Fruit fly (Drosophila melanogaster) whole organism, embryonic: ENCODE data around the gene RIOK2.

Experiments
- Adf1 ChIP-seq: fragments of 200-800 bp; sonication (Bioruptor generic); IDR thresholded peaks from 2 replicates; pipeline ENCODE4 v1.3.6; 2022; ENCODE audit warnings: missing biosample characterization, missing genetic modification characterization
- Awh ChIP-seq: fragments of 200-800 bp; sonication (Bioruptor generic); IDR thresholded peaks from 2 replicates; pipeline ENCODE4, ENCODE4 v1.3.6; 2022; ENCODE audit warnings: missing biosample characterization, missing genetic modification characterization
- Blimp-1 ChIP-seq: fragments of 200-800 bp; sonication (Bioruptor generic); optimal IDR thresholded peaks from 3 replicates; lab custom pipeline; 2018; ENCODE audit warnings: missing biosample characterization, missing genetic modification characterization, mild to moderate bottlenecking, moderate library complexity, missing genetic modification reagents
- Bteb2 ChIP-seq: fragments of 200-800 bp; sonication (Bioruptor generic); optimal IDR thresholded peaks from 2 replicates; lab custom pipeline; 2016; ENCODE audit warnings: missing biosample characterization, missing genetic modification characterization
- CG10147 ChIP-seq: fragments of 200-800 bp; sonication (Bioruptor generic); optimal IDR thresholded peaks from 2 replicates; lab custom pipeline; 2019; ENCODE audit warnings: missing biosample characterization, mild to moderate bottlenecking, missing genetic modification characterization, moderate library complexity
- CG10366 ChIP-seq: fragments of 200-800 bp; sonication (Bioruptor generic); IDR thresholded peaks from 2 replicates; pipeline ENCODE4 v1.3.6; 2022; ENCODE audit warnings: missing biosample characterization, missing genetic modification characterization
- CG12219 ChIP-seq: fragments of 200-800 bp; sonication (Bioruptor generic); optimal IDR thresholded peaks from 3 replicates; lab custom pipeline; 2018; ENCODE audit warnings: missing biosample characterization, mild to moderate bottlenecking, missing genetic modification characterization
- CG12391 ChIP-seq: fragments of 200-800 bp; sonication (Bioruptor generic); optimal IDR thresholded peaks from 3 replicates; lab custom pipeline; 2018; ENCODE audit warnings: missing biosample characterization, mild to moderate bottlenecking, missing genetic modification characterization, moderate library complexity
- CG14050 ChIP-seq: fragments of 200-800 bp; sonication (Bioruptor generic); IDR thresholded peaks from 3 replicates; pipeline ENCODE4 v1.3.6; 2022; ENCODE audit warnings: missing biosample characterization, missing genetic modification characterization
- CG2129 ChIP-seq: fragments of 200-800 bp; sonication (Bioruptor generic); IDR thresholded peaks from 2 replicates; pipeline ENCODE4 v1.3.6; 2022; ENCODE audit warnings: missing biosample characterization, missing genetic modification characterization; ENCODE audit not compliant: partially characterized antibody
- CG2875 ChIP-seq: fragments of 200-800 bp; sonication (Bioruptor generic); optimal IDR thresholded peaks from 2 replicates; lab custom pipeline; 2017; ENCODE audit warnings: missing biosample characterization, mild to moderate bottlenecking, missing genetic modification characterization, missing genetic modification reagents
- CG34422 ChIP-seq: fragments of 200-800 bp; sonication (Bioruptor generic); IDR thresholded peaks from 3 replicates; pipeline ENCODE4 v1.3.6; 2022; ENCODE audit warnings: missing biosample characterization, missing genetic modification characterization
- CG3847 ChIP-seq: fragments of 200-800 bp; sonication (Bioruptor generic); IDR thresholded peaks from 2 replicates; pipeline ENCODE4 v1.3.6; 2022; ENCODE audit warnings: missing biosample characterization, missing genetic modification characterization
- CG6272 ChIP-seq: fragments of 200-800 bp; sonication (Bioruptor generic); IDR thresholded peaks from 2 replicates; pipeline ENCODE4 v1.3.6; 2022; ENCODE audit warnings: missing biosample characterization, missing genetic modification characterization
- CG7987 ChIP-seq: fragments of 200-800 bp; sonication (Bioruptor generic); optimal IDR thresholded peaks from 2 replicates; lab custom pipeline; 2018; ENCODE audit warnings: missing biosample characterization, mild to moderate bottlenecking, missing genetic modification characterization, moderate library complexity
- CG8359 ChIP-seq: fragments of 200-800 bp; sonication (Bioruptor generic); optimal IDR thresholded peaks from 2 replicates; lab custom pipeline; 2017; ENCODE audit warnings: missing biosample characterization, mild to moderate bottlenecking, missing genetic modification characterization, borderline replicate concordance
- CG9797 ChIP-seq: fragments of 200-800 bp; sonication (Bioruptor generic); optimal IDR thresholded peaks from 3 replicates; lab custom pipeline; 2018; ENCODE audit warnings: missing biosample characterization, mild to moderate bottlenecking, missing genetic modification characterization
- D19A ChIP-seq: fragments of 200-800 bp; optimal IDR thresholded peaks from 3 replicates; lab custom pipeline; 2019; ENCODE audit warnings: missing biosample characterization, mild to moderate bottlenecking, missing genetic modification characterization, moderate library complexity
- Dll ChIP-seq: fragments of 200-800 bp; sonication (Bioruptor generic); IDR thresholded peaks from 4 replicates; pipeline ENCODE4 v1.3.6; 2022; ENCODE audit warnings: missing biosample characterization, missing genetic modification characterization; ENCODE audit not compliant: partially characterized antibody
- Dp ChIP-seq: fragments of 200-800 bp; sonication (Bioruptor generic); optimal IDR thresholded peaks from 2 replicates; lab custom pipeline; 2018; ENCODE audit warnings: missing biosample characterization, mild to moderate bottlenecking, missing genetic modification characterization, moderate library complexity
- E2f2 ChIP-seq: fragments of 200-800 bp; sonication (Bioruptor generic); IDR thresholded peaks from 2 replicates; pipeline ENCODE4 v1.3.6; 2022; ENCODE audit warnings: missing biosample characterization, missing genetic modification characterization
- Ets97D ChIP-seq: fragments of 200-800 bp; sonication (Bioruptor generic); optimal IDR thresholded peaks from 3 replicates; lab custom pipeline; 2016; ENCODE audit warnings: missing biosample characterization, missing genetic modification characterization
- Kr ChIP-seq: fragments of 200-800 bp; sonication (Bioruptor generic); optimal IDR thresholded peaks from 2 replicates; lab custom pipeline; 2017; ENCODE audit warnings: missing biosample characterization, mild to moderate bottlenecking, missing genetic modification characterization
- Lhr ChIP-seq: fragments of 200-800 bp; sonication (Bioruptor generic); optimal IDR thresholded peaks from 3 replicates; lab custom pipeline; 2017; ENCODE audit warnings: mild to moderate bottlenecking, missing biosample characterization, missing genetic modification reagents, missing genetic modification characterization
- Mrtf ChIP-seq: fragments of 200-800 bp; sonication (Bioruptor generic); IDR thresholded peaks from 3 replicates; pipeline ENCODE4 v1.3.6; 2022; ENCODE audit warnings: missing biosample characterization, missing genetic modification characterization
- NC2α ChIP-seq: fragments of 200-800 bp; sonication (Bioruptor generic); optimal IDR thresholded peaks from 2 replicates; lab custom pipeline; 2016; ENCODE audit warnings: missing biosample characterization, missing genetic modification characterization
- Opbp ChIP-seq: fragments of 200-800 bp; sonication (Bioruptor generic); IDR thresholded peaks from 3 replicates; pipeline ENCODE4 v1.3.6; 2022; ENCODE audit warnings: missing biosample characterization, missing genetic modification characterization; ENCODE audit not compliant: partially characterized antibody
- Spps ChIP-seq: fragments of 200-800 bp; sonication (Bioruptor generic); optimal IDR thresholded peaks from 2 replicates; lab custom pipeline; 2018; ENCODE audit warnings: missing biosample characterization, mild to moderate bottlenecking, missing genetic modification characterization
- bigmax ChIP-seq: fragments of 200-800 bp; sonication (Bioruptor generic); optimal IDR thresholded peaks from 2 replicates; lab custom pipeline; 2018; ENCODE audit warnings: missing biosample characterization, mild to moderate bottlenecking, missing genetic modification characterization
- caup ChIP-seq: fragments of 200-800 bp; sonication (Bioruptor generic); optimal IDR thresholded peaks from 3 replicates; lab custom pipeline; 2017; ENCODE audit warnings: missing biosample characterization, mild to moderate bottlenecking, missing genetic modification characterization, moderate library complexity; ENCODE audit not compliant: severe bottlenecking
- chinmo ChIP-seq: fragments of 200-800 bp; sonication (Bioruptor generic); IDR thresholded peaks from 4 replicates; pipeline ENCODE4 v1.3.6; 2022; ENCODE audit warnings: missing biosample characterization, missing genetic modification characterization; ENCODE audit not compliant: partially characterized antibody
- ci ChIP-seq: fragments of 200-800 bp; sonication (Bioruptor generic); IDR thresholded peaks from 3 replicates; pipeline ENCODE4 v1.3.6; 2022; ENCODE audit warnings: missing biosample characterization, missing genetic modification characterization
- crc ChIP-seq: fragments of 200-800 bp; sonication (Bioruptor generic); optimal IDR thresholded peaks from 2 replicates; lab custom pipeline; 2016; ENCODE audit warnings: missing biosample characterization, missing genetic modification characterization
- dati ChIP-seq: fragments of 200-800 bp; sonication (Bioruptor generic); IDR thresholded peaks from 2 replicates; pipeline ENCODE4 v1.3.6; 2022; ENCODE audit warnings: missing biosample characterization, missing genetic modification characterization
- gce ChIP-seq: fragments of 200-800 bp; sonication (Bioruptor generic); IDR thresholded peaks from 3 replicates; pipeline ENCODE4 v1.3.6; 2022; ENCODE audit warnings: missing biosample characterization, missing genetic modification characterization
- gro ChIP-seq: fragments of 200-800 bp; sonication (Bioruptor generic); optimal IDR thresholded peaks from 2 replicates; lab custom pipeline; 2016; ENCODE audit warnings: missing biosample characterization, missing genetic modification characterization
- lilli ChIP-seq: fragments of 200-800 bp; sonication (Bioruptor generic); optimal IDR thresholded peaks from 3 replicates; lab custom pipeline; 2016; ENCODE audit warnings: missing biosample characterization, missing genetic modification characterization
- mirr ChIP-seq: fragments of 200-800 bp; sonication (Bioruptor generic); optimal IDR thresholded peaks from 3 replicates; lab custom pipeline; 2018; ENCODE audit warnings: missing biosample characterization, mild to moderate bottlenecking, missing genetic modification characterization
- odd ChIP-seq: fragments of 200-800 bp; sonication (Bioruptor generic); optimal IDR thresholded peaks from 2 replicates; lab custom pipeline; 2017; ENCODE audit warnings: missing biosample characterization, mild to moderate bottlenecking, missing genetic modification characterization
- pfk ChIP-seq: fragments of 200-800 bp; sonication (Bioruptor generic); optimal IDR thresholded peaks from 2 replicates; lab custom pipeline; 2018; ENCODE audit warnings: missing biosample characterization, mild to moderate bottlenecking, missing genetic modification characterization, moderate library complexity
- pita ChIP-seq: fragments of 200-800 bp; sonication (Bioruptor generic); optimal IDR thresholded peaks from 2 replicates; lab custom pipeline; 2017; ENCODE audit warnings: missing biosample characterization, mild to moderate bottlenecking, missing genetic modification characterization
- ro ChIP-seq: fragments of 200-800 bp; sonication (Bioruptor generic); IDR thresholded peaks from 2 replicates; pipeline ENCODE4 v1.3.6; 2022; ENCODE audit warnings: missing biosample characterization, missing genetic modification characterization
- shn ChIP-seq: fragments of 200-800 bp; sonication (Bioruptor generic); optimal IDR thresholded peaks from 3 replicates; lab custom pipeline; 2016; ENCODE audit warnings: missing biosample characterization, missing genetic modification characterization
- so ChIP-seq: fragments of 200-800 bp; sonication (Bioruptor generic); IDR thresholded peaks from 3 replicates; pipeline ENCODE4 v1.3.6; 2022; ENCODE audit warnings: missing biosample characterization, missing genetic modification characterization
- sob ChIP-seq: fragments of 200-800 bp; sonication (Bioruptor generic); IDR thresholded peaks from 2 replicates; pipeline ENCODE4 v1.3.6; 2022; ENCODE audit warnings: missing biosample characterization, missing genetic modification characterization
- tin ChIP-seq: fragments of 200-800 bp; sonication (Bioruptor generic); optimal IDR thresholded peaks from 3 replicates; lab custom pipeline; 2016; ENCODE audit warnings: missing biosample characterization, missing genetic modification characterization
- unc-4 ChIP-seq: fragments of 200-800 bp; sonication (Bioruptor generic); IDR thresholded peaks from 2 replicates; pipeline ENCODE4 v1.3.6; 2022; ENCODE audit warnings: missing biosample characterization, missing genetic modification characterization; ENCODE audit not compliant: partially characterized antibody
- unpg ChIP-seq: fragments of 200-800 bp; sonication (Bioruptor generic); optimal IDR thresholded peaks from 3 replicates; lab custom pipeline; 2018; ENCODE audit warnings: missing biosample characterization, mild to moderate bottlenecking, missing genetic modification characterization, moderate library complexity
- zf30C ChIP-seq: fragments of 200-800 bp; sonication (Bioruptor generic); optimal IDR thresholded peaks from 3 replicates; lab custom pipeline; 2018; ENCODE audit warnings: missing biosample characterization, mild to moderate bottlenecking, missing genetic modification characterization

Gene RIOK2

dm6 chr3R:25258628-25259240 is 6.9 kb upstream of the RIOK2 start, which contains the start of gene CG11857 (continued):
- peak; percentile 96 for TF ChIP-seq gce (GFP tag; lab: Robert Waterston, UW)
- peak; percentile 99 for TF ChIP-seq CG6272
- peak; percentile 99 for TF ChIP-seq Opbp (GFP tag; lab: Robert Waterston, UW)
- peak; percentile 99 for TF ChIP-seq CG10366 (GFP tag; lab: Robert Waterston, UW)
- peak; percentile 100 for TF ChIP-seq Dll (GFP tag; lab: Robert Waterston, UW)
- peak; percentile 27 for TF ChIP-seq zf30C (GFP tag; lab: Kevin White, UChicago)
- peak; percentile 99 for TF ChIP-seq Mrtf (GFP tag; lab: Robert Waterston, UW)
- TF ChIP-seq NC2α, result peak; percentile 90
- peak; percentile 98 for TF ChIP-seq gro
- peak; percentile 21 for TF ChIP-seq Kr (GFP tag; lab: Kevin White, UChicago)
- peak; percentile 92 for TF ChIP-seq Lhr (GFP tag; lab: Kevin White, UChicago)
- TF ChIP-seq Blimp-1 (GFP tag; lab: Kevin White, UChicago), result peak; percentile 95
- TF ChIP-seq CG3847, result peak; percentile 99
- TF ChIP-seq unc-4, result peak; percentile 99
- peak; percentile 95 for TF ChIP-seq Ets97D (GFP tag; lab: Kevin White, UChicago)
- peak; percentile 87 for TF ChIP-seq CG8359 (GFP tag; lab: Kevin White, UChicago)
- TF ChIP-seq Awh (GFP tag; lab: Robert Waterston, UW), result peak; percentile 97
- peak; percentile 98 for TF ChIP-seq Bteb2 (GFP tag; lab: Kevin White, UChicago)
- TF ChIP-seq shn, result peak; percentile 97
- TF ChIP-seq tin, result peak; percentile 99
- peak; percentile 97 for TF ChIP-seq caup (GFP tag; lab: Kevin White, UChicago)
- TF ChIP-seq CG7987, result peak; percentile 95
- TF ChIP-seq ro (GFP tag; lab: Robert Waterston, UW), result peak; percentile 98
- TF ChIP-seq sob (GFP tag; lab: Robert Waterston, UW), result peak; percentile 100
- TF ChIP-seq ci, result peak; percentile 99
- peak; percentile 98 for TF ChIP-seq unpg
- peak; percentile 99 for TF ChIP-seq lilli
- peak; percentile 92 for TF ChIP-seq D19A (tag; lab: Kevin White, UChicago)
- peak; percentile 98 for TF ChIP-seq chinmo
- peak; percentile 99 for TF ChIP-seq CG12391 (tag; lab: Kevin White, UChicago)
- TF ChIP-seq odd, result peak; percentile 89
- peak; percentile 95 for TF ChIP-seq crc (GFP tag; lab: Kevin White, UChicago)
- no peak for TF ChIP-seq pita (GFP tag; lab: Kevin White, UChicago)
- peak; percentile 97 for TF ChIP-seq CG10147 (GFP tag; lab: Kevin White, UChicago)
- peak; percentile 95 for TF ChIP-seq mirr (GFP tag; lab: Kevin White, UChicago)
- TF ChIP-seq so (GFP tag; lab: Robert Waterston, UW), result peak; percentile 97
- TF ChIP-seq Dp (GFP tag; lab: Kevin White, UChicago), result peak; percentile 65
- peak; percentile 92 for TF ChIP-seq CG12219 (GFP tag; lab: Kevin White, UChicago)
- peak; percentile 95 for TF ChIP-seq dati (GFP tag; lab: Robert Waterston, UW)
- TF ChIP-seq pfk, result peak; percentile 37
- peak; percentile 98 for TF ChIP-seq CG14050 (GFP tag; lab: Robert Waterston, UW)
- peak; percentile 60 for TF ChIP-seq bigmax (GFP tag; lab: Kevin White, UChicago)
- TF ChIP-seq E2f2 (GFP tag; lab: Robert Waterston, UW), result peak; percentile 90
- peak; percentile 100 for TF ChIP-seq CG2129 (GFP tag; lab: Robert Waterston, UW)
- TF ChIP-seq CG34422 (GFP tag; lab: Robert Waterston, UW), result peak; percentile 100
- TF ChIP-seq Spps, result peak; percentile 94
- TF ChIP-seq CG9797 (GFP tag; lab: Kevin White, UChicago), result peak; percentile 66
- peak; percentile 90 for TF ChIP-seq CG2875 (GFP tag; lab: Kevin White, UChicago)
- peak; percentile 89 for TF ChIP-seq Adf1 (GFP tag; lab: Robert Waterston, UW)
